Worm (Caenorhabditis elegans): ENCODE measurements around the gene C36B7.5.

Gene C36B7.5

ce11 chrX:7068400-7068799 is 27.8 kb downstream of the C36B7.5 start, which contains the start of gene pdi-6 (continued):
- TF ChIP-seq Y95B8A.8 (GFP tag; IDR thresholded peaks at IDR 0.05): no peak
- no peak for TF ChIP-seq aptf-2 (GFP tag; conservative IDR thresholded peaks at IDR 0.05)
- peak; percentile 79 for TF ChIP-seq ZK185.1 (tag; optimal IDR thresholded peaks at IDR 0.05; ENCODE audit: poor library complexity, severe bottlenecking)
- no peak for TF ChIP-seq attf-6 (GFP tag; IDR thresholded peaks at IDR 0.05)
- TF ChIP-seq B0261.1 (tag; optimal IDR thresholded peaks at IDR 0.05): peak; percentile 14
- peak; percentile 55 for TF ChIP-seq tlf-1 (GFP tag; optimal IDR thresholded peaks at IDR 0.05)
- TF ChIP-seq Y53G8AR.9 (GFP tag; conservative IDR thresholded peaks at IDR 0.05): peak; percentile 71
- TF ChIP-seq ama-1 (optimal IDR thresholded peaks at IDR 0.05): no peak
- no peak for TF ChIP-seq ama-1 (GFP tag; optimal IDR thresholded peaks at IDR 0.05)
- 0 out of 2 replicates have a peak, but pooled peaks have one; percentile 14 for TF ChIP-seq Y67H2A.10 (GFP tag; conservative IDR thresholded peaks at IDR 0.05)
- no peak for TF ChIP-seq F52B5.7 (tag; optimal IDR thresholded peaks at IDR 0.05)
- TF ChIP-seq unc-130 (GFP tag; optimal IDR thresholded peaks at IDR 0.05): no peak
- TF ChIP-seq ztf-26 (tag; optimal IDR thresholded peaks at IDR 0.05): no peak
- TF ChIP-seq dpl-1 (GFP tag; optimal IDR thresholded peaks at IDR 0.05): peak; percentile 11
- 0 out of 2 replicates have a peak, but pooled peaks have one; percentile 16 for TF ChIP-seq bed-2 (GFP tag; IDR thresholded peaks at IDR 0.05)
- TF ChIP-seq chd-7 (tag; optimal IDR thresholded peaks at IDR 0.05): peak; percentile 23
- peak; percentile 15 for TF ChIP-seq ztf-22 (GFP tag; optimal IDR thresholded peaks at IDR 0.05)
- peak; percentile 87 for TF ChIP-seq ets-4 (GFP tag; optimal IDR thresholded peaks at IDR 0.05)
- TF ChIP-seq ccch-3 (GFP tag; optimal IDR thresholded peaks at IDR 0.05): peak; percentile 16
- peak; percentile 43 for TF ChIP-seq lin-54 (GFP tag; optimal IDR thresholded peaks at IDR 0.05)

- TF ChIP-seq T26A5.8 (tag; optimal IDR thresholded peaks at IDR 0.05): no peak
- peak; percentile 58; the same call in 1 of the 2 replicates for TF ChIP-seq zfh-2 (GFP tag; conservative IDR thresholded peaks at IDR 0.05)
- 0 out of 2 replicates have a peak, but pooled peaks have one; percentile 8 for TF ChIP-seq nfyb-1 (GFP tag; IDR thresholded peaks at IDR 0.05)
- TF ChIP-seq mcd-1 (GFP tag; IDR thresholded peaks at IDR 0.05): 0 out of 2 replicates have a peak, but pooled peaks have one; percentile 5
Measured at ce11 chrX:7067250-7067958, 28.8 kb downstream of the C36B7.5 start.

DNA sequence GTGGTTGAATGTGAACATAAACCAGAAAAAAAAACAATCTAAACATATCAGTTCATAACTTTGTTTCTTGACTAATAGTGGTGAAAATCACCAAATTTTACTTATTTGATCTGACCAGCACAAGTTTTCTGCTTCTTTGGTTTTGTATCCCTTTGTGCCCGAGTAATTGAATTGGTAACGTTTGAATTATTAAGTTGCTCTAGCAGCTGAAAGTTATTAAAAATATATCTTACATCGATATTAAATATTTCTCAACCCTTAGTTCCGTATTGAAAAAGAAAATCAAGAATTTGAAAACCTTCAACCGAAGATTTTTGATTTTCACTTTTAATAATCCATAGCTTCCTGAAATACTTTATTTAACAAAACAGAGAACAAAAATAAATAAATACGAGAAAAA is 30.2 kb downstream of the C36B7.5 start:
- no peak for TF ChIP-seq dox-1 (GFP tag; IDR thresholded peaks at IDR 0.05)
- TF ChIP-seq attf-6 (GFP tag; IDR thresholded peaks at IDR 0.05): no peak
- no peak for TF ChIP-seq lsy-27 (tag; optimal IDR thresholded peaks at IDR 0.05; ENCODE audit: borderline replicate concordance, insufficient read depth)
- TF ChIP-seq Y79H2A.3 (GFP tag; conservative IDR thresholded peaks at IDR 0.05): no peak
- TF ChIP-seq ztf-22 (GFP tag; optimal IDR thresholded peaks at IDR 0.05): no peak
- TF ChIP-seq bed-2 (GFP tag; IDR thresholded peaks at IDR 0.05): no peak

- TF ChIP-seq athp-1 (tag; optimal IDR thresholded peaks at IDR 0.05): no peak
- TF ChIP-seq cebp-2 (GFP tag; IDR thresholded peaks at IDR 0.05): 0 out of 2 replicates have a peak, but pooled peaks have one; percentile 21
Measured at ce11 chrX:7063236-7063635, 33.0 kb downstream of the C36B7.5 start, which contains the start of gene B0403.3. Gene B0403.3 (minus strand): TSS chrX:7063336.

DNA sequence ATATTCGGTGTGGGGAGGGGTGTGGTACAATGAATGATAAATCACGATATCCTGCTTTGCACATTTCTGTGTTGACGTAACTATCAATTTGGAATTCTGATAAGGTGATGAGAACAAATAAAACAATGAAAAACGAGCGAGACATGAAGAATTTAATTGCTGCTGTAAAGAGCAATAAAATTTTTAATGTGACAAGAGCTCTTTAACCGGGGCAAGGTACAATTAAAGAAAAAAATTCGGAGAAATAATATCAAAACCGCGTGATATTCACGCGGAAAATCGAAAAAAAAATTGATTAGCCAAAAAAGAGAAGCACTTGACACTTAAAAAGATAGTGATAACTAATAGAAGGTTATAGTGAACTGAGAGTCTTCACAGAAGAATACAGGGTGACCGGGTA is 35.0 kb downstream of the C36B7.5 start:
- TF ChIP-seq nhr-80 (tag; optimal IDR thresholded peaks at IDR 0.05) (peak; percentile 21), madf-10 (tag; optimal IDR thresholded peaks at IDR 0.05) (no peak)
